Worm (Caenorhabditis elegans) whole organism, L4 larva: Measurements from ENCODE around the gene flp-23.

ENCODE experiments used
- D1046.2 ChIP-seq: fragments of 200-800 bp; sonication (Bioruptor generic); IDR thresholded peaks from 2 replicates; pipeline ENCODE4 v1.3.6; 2022; ENCODE audit warnings: missing genetic modification characterization, missing compliant biosample characterization
- F10B5.3 ChIP-seq: sonication (generic microtip); optimal IDR thresholded peaks from 2 replicates; lab custom pipeline; 2016; ENCODE audit warnings: mild to moderate bottlenecking, missing genetic modification characterization, missing compliant biosample characterization
- F44E2.7 ChIP-seq: fragments of 200-800 bp; sonication (Bioruptor generic); IDR thresholded peaks from 2 replicates; pipeline ENCODE4 v2.1.2; 2022; ENCODE audit warnings: missing genetic modification characterization, missing compliant biosample characterization
- T20F7.1 ChIP-seq: fragments of 200-800 bp; sonication (Bioruptor generic); optimal IDR thresholded peaks from 2 replicates; lab custom pipeline; 2018; ENCODE audit warnings: mild to moderate bottlenecking, missing genetic modification characterization, missing compliant biosample characterization
- T26A8.4 ChIP-seq: fragments of 200-800 bp; sonication (Bioruptor generic); IDR thresholded peaks from 2 replicates; pipeline ENCODE4 v1.3.6; 2022; ENCODE audit warnings: missing genetic modification characterization, missing compliant biosample characterization
- ZK337.2 ChIP-seq: fragments of 200-800 bp; sonication (Bioruptor generic); IDR thresholded peaks from 2 replicates; pipeline ENCODE4 v1.3.6; 2022; ENCODE audit warnings: missing genetic modification reagents, missing genetic modification characterization, missing compliant biosample characterization
- ZK546.5 ChIP-seq, 2 experiments: sonication (generic microtip); optimal IDR thresholded peaks; 2 replicates each; lab custom pipeline; 2017; ENCODE audit warnings: missing biosample characterization in 2 of 2, missing genetic modification characterization in 2 of 2
- aha-1 ChIP-seq: fragments of 150-350 bp; peaks from one replicate; lab custom pipeline; 2014; ENCODE audit warnings: missing biosample characterization, missing genetic modification characterization
- aly-2 ChIP-seq: sonication (generic microtip); optimal IDR thresholded peaks from 2 replicates; lab custom pipeline; 2018; ENCODE audit warnings: missing biosample characterization, missing genetic modification characterization
- ceh-20 ChIP-seq: fragments of 200-800 bp; sonication (Bioruptor generic); IDR thresholded peaks from 2 replicates; pipeline ENCODE4 v1.3.6; 2022; ENCODE audit warnings: missing genetic modification reagents, missing genetic modification characterization, missing compliant biosample characterization
- ceh-44 ChIP-seq: fragments of 200-800 bp; sonication (Bioruptor generic); IDR thresholded peaks from 2 replicates; pipeline ENCODE4 v1.3.6; 2022; ENCODE audit warnings: missing genetic modification reagents, missing genetic modification characterization, missing compliant biosample characterization
- ceh-62 ChIP-seq: sonication (generic microtip); optimal IDR thresholded peaks from 2 replicates; lab custom pipeline; 2017; ENCODE audit warnings: missing biosample characterization, missing genetic modification characterization
- cey-2 ChIP-seq: sonication (generic microtip); optimal IDR thresholded peaks from 3 replicates; lab custom pipeline; 2017; ENCODE audit warnings: missing genetic modification characterization, mild to moderate bottlenecking, missing compliant biosample characterization, antibody characterized with exemption, borderline replicate concordance; ENCODE audit not compliant: insufficient read depth
- daf-16 ChIP-seq, 3 experiments: sonication (generic microtip); optimal IDR thresholded peaks; 2 replicates each; lab custom pipeline; 2016 to 2017; ENCODE audit warnings: missing genetic modification characterization in 3 of 3, missing genetic modification reagents in 3 of 3, mild to moderate bottlenecking in 2 of 3, missing compliant biosample characterization in 2 of 3, missing biosample characterization in 1 of 3, moderate library complexity in 1 of 3
- daf-19 ChIP-seq: fragments of 200-800 bp; sonication (Bioruptor generic); conservative IDR thresholded peaks from 2 replicates; pipeline ENCODE4 v1.3.6; 2022; ENCODE audit warnings: missing genetic modification characterization, missing compliant biosample characterization
- daf-8 ChIP-seq: fragments of 200-800 bp; sonication (Bioruptor generic); IDR thresholded peaks from 2 replicates; pipeline ENCODE4 v1.3.6; 2022; ENCODE audit warnings: missing genetic modification characterization, missing compliant biosample characterization
- dmd-8 ChIP-seq: fragments of 200-800 bp; sonication (Bioruptor generic); IDR thresholded peaks from 2 replicates; pipeline ENCODE4 v1.3.6; 2022; ENCODE audit warnings: missing genetic modification characterization, missing compliant biosample characterization
- dmd-9 ChIP-seq: fragments of 200-800 bp; sonication (Bioruptor generic); IDR thresholded peaks from 2 replicates; pipeline ENCODE4 v1.3.6; 2022; ENCODE audit warnings: missing genetic modification reagents, missing genetic modification characterization, missing compliant biosample characterization
- egl-27 ChIP-seq: sonication (generic microtip); optimal IDR thresholded peaks from 3 replicates; lab custom pipeline; 2017; ENCODE audit warnings: missing biosample characterization, missing genetic modification reagents, missing genetic modification characterization
- egl-43 ChIP-seq: fragments of 200-800 bp; sonication (Bioruptor generic); IDR thresholded peaks from 2 replicates; pipeline ENCODE4 v1.3.6; 2022; ENCODE audit warnings: missing genetic modification reagents, missing genetic modification characterization, missing compliant biosample characterization
- hlh-11 ChIP-seq: fragments of 200-800 bp; sonication (Bioruptor generic); optimal IDR thresholded peaks from 2 replicates; lab custom pipeline; 2018; ENCODE audit warnings: mild to moderate bottlenecking, missing genetic modification characterization, missing compliant biosample characterization
- hlh-30 ChIP-seq: sonication (generic microtip); optimal IDR thresholded peaks from 2 replicates; lab custom pipeline; 2017; ENCODE audit warnings: antibody characterized with exemption, mild to moderate bottlenecking, missing genetic modification characterization, missing compliant biosample characterization; ENCODE audit not compliant: insufficient read depth
- lim-7 ChIP-seq: fragments of 200-800 bp; sonication (Bioruptor generic); IDR thresholded peaks from 2 replicates; pipeline ENCODE4 v1.3.6; 2022; ENCODE audit warnings: missing genetic modification characterization, missing compliant biosample characterization
- lin-1 ChIP-seq: fragments of 200-800 bp; sonication (Bioruptor generic); IDR thresholded peaks from 2 replicates; pipeline ENCODE4 v1.3.6; 2022; ENCODE audit warnings: missing genetic modification reagents, missing genetic modification characterization, missing compliant biosample characterization
- lsy-2 ChIP-seq, 2 experiments: fragments of 150-350 bp in 1 of 2; sonication (generic microtip) in 1 of 2; optimal IDR thresholded peaks; 2 replicates each; lab custom pipeline; 2014 to 2017; ENCODE audit warnings: missing biosample characterization in 2 of 2, missing genetic modification characterization in 2 of 2
- madf-5 ChIP-seq, 2 experiments: fragments of 200-800 bp; sonication (Bioruptor generic); IDR thresholded peaks; 2 replicates each; pipeline ENCODE4 v1.3.6; 2022; ENCODE audit warnings: missing compliant biosample characterization in 2 of 2, missing genetic modification characterization in 2 of 2
- madf-9 ChIP-seq: fragments of 200-800 bp; sonication (Bioruptor generic); conservative IDR thresholded peaks from 2 replicates; pipeline ENCODE4 v1.3.6; 2022; ENCODE audit warnings: missing genetic modification reagents, missing genetic modification characterization, missing compliant biosample characterization
- mes-2 ChIP-seq: sonication (generic microtip); optimal IDR thresholded peaks from 2 replicates; lab custom pipeline; 2016; ENCODE audit warnings: missing genotype, mild to moderate bottlenecking, missing genetic modification characterization, missing compliant biosample characterization; ENCODE audit not compliant: poor library complexity, severe bottlenecking
- mxl-2 ChIP-seq: fragments of 200-800 bp; sonication (Bioruptor generic); conservative IDR thresholded peaks from 2 replicates; pipeline ENCODE4 v1.3.6; 2022; ENCODE audit warnings: missing genetic modification reagents, missing genetic modification characterization, missing compliant biosample characterization
- mxl-3 ChIP-seq: fragments of 200-800 bp; sonication (Bioruptor generic); optimal IDR thresholded peaks from 2 replicates; lab custom pipeline; 2018; ENCODE audit warnings: mild to moderate bottlenecking, missing genetic modification characterization, missing compliant biosample characterization
- nhr-102 ChIP-seq: sonication (generic microtip); optimal IDR thresholded peaks from 2 replicates; lab custom pipeline; 2016; ENCODE audit warnings: mild to moderate bottlenecking, missing genetic modification characterization, moderate library complexity, missing compliant biosample characterization
- nhr-111 ChIP-seq: fragments of 200-800 bp; sonication (Bioruptor generic); optimal IDR thresholded peaks from 2 replicates; lab custom pipeline; 2018; ENCODE audit warnings: mild to moderate bottlenecking, missing genetic modification characterization, missing compliant biosample characterization
- nhr-25 ChIP-seq: sonication (generic microtip); optimal IDR thresholded peaks from 2 replicates; lab custom pipeline; 2017; ENCODE audit warnings: missing genetic modification characterization, mild to moderate bottlenecking, missing compliant biosample characterization, antibody characterized with exemption, moderate library complexity, borderline replicate concordance; ENCODE audit not compliant: insufficient read depth
- nhr-42 ChIP-seq: fragments of 200-800 bp; sonication (Bioruptor generic); IDR thresholded peaks from 2 replicates; pipeline ENCODE4 v1.3.6; 2022; ENCODE audit warnings: missing genetic modification characterization, missing compliant biosample characterization
- php-3 ChIP-seq: fragments of 200-800 bp; sonication (Bioruptor generic); IDR thresholded peaks from 2 replicates; pipeline ENCODE4 v1.3.6; 2022; ENCODE audit warnings: missing genetic modification reagents, missing genetic modification characterization, missing compliant biosample characterization
- rbr-2 ChIP-seq: sonication (generic microtip); optimal IDR thresholded peaks from 2 replicates; lab custom pipeline; 2016; ENCODE audit warnings: missing genotype, missing genetic modification characterization, missing compliant biosample characterization
- saeg-2 ChIP-seq: fragments of 200-800 bp; sonication (Bioruptor generic); IDR thresholded peaks from 2 replicates; pipeline ENCODE4 v1.3.6; 2022; ENCODE audit warnings: missing genetic modification reagents, missing genetic modification characterization, missing compliant biosample characterization
- sdz-12 ChIP-seq: fragments of 200-800 bp; sonication (Bioruptor generic); optimal IDR thresholded peaks from 2 replicates; lab custom pipeline; 2018; ENCODE audit warnings: mild to moderate bottlenecking, missing genetic modification characterization, missing compliant biosample characterization
- set-16 ChIP-seq: fragments of 200-800 bp; sonication (Bioruptor generic); IDR thresholded peaks from 2 replicates; pipeline ENCODE4 v1.3.6; 2022; ENCODE audit warnings: missing genetic modification reagents, missing genetic modification characterization, missing compliant biosample characterization
- skn-1 ChIP-seq: fragments of 150-350 bp; optimal IDR thresholded peaks from 2 replicates; lab custom pipeline; 2014; ENCODE audit warnings: missing biosample characterization, missing genetic modification characterization
- snpc-1.2 ChIP-seq: fragments of 200-800 bp; sonication (Bioruptor generic); IDR thresholded peaks from 2 replicates; pipeline ENCODE4 v1.3.6; 2022; ENCODE audit warnings: missing genetic modification reagents, missing genetic modification characterization, missing compliant biosample characterization
- snpc-4 ChIP-seq: fragments of 150-350 bp; optimal IDR thresholded peaks from 2 replicates; lab custom pipeline; 2014; ENCODE audit warnings: missing biosample characterization, missing genetic modification characterization
- spr-3 ChIP-seq: fragments of 200-800 bp; sonication (Bioruptor generic); optimal IDR thresholded peaks from 2 replicates; lab custom pipeline; 2018; ENCODE audit warnings: mild to moderate bottlenecking, missing genetic modification characterization, missing compliant biosample characterization
- tag-97 ChIP-seq: fragments of 200-800 bp; sonication (Bioruptor generic); IDR thresholded peaks from 2 replicates; pipeline ENCODE4 v1.3.6; 2022; ENCODE audit warnings: missing genetic modification characterization, missing compliant biosample characterization
- zip-11 ChIP-seq: fragments of 200-800 bp; sonication (Bioruptor generic); IDR thresholded peaks from 2 replicates; pipeline ENCODE4 v1.3.6; 2022; ENCODE audit warnings: missing genetic modification characterization, missing compliant biosample characterization
- ztf-11 ChIP-seq: fragments of 150-350 bp; optimal IDR thresholded peaks from 2 replicates; lab custom pipeline; 2014; ENCODE audit warnings: missing biosample characterization, missing genetic modification characterization
- ztf-7 ChIP-seq: fragments of 150-350 bp; optimal IDR thresholded peaks from 2 replicates; lab custom pipeline; 2014; ENCODE audit warnings: missing biosample characterization, missing genetic modification characterization

Gene flp-23

DNA sequence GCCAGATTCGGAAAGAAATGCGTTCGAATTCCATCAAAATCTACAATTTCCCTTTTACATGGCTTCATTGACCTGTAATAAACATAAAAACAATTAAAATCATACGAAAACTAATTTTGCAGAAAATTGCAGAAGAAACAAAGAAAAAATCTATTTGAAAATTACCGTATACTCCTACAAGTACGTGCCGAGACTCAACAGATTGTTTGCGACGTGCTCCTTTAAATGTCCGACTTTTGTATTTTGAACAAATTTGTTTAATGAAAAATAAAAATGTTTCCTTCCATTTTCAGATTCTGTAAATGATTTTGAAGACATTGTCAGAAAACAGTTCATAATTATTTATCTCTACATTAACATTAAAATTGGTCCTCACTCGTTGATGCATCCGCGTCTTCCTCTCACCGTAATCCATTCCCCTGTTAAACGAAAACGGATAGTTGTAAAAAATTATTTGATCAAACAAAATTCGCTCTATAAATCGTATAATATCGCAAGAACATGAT lies 24.5 kb downstream of the flp-23 start, which contains the start of gene pgl-2:
pgl-2 (minus strand) TSS at position 456 of the 506 bp plus-strand sequence.
- TF ChIP-seq T26A8.4 (0 out of 2 replicates have a peak, but pooled peaks have one; percentile 33), snpc-1.2 (no peak), lsy-2 (tag; optimal IDR thresholded peaks at IDR 0.05; lab: Kevin White, UChicago) (peak in 1 of 2 experiments; percentile 55)

DNA sequence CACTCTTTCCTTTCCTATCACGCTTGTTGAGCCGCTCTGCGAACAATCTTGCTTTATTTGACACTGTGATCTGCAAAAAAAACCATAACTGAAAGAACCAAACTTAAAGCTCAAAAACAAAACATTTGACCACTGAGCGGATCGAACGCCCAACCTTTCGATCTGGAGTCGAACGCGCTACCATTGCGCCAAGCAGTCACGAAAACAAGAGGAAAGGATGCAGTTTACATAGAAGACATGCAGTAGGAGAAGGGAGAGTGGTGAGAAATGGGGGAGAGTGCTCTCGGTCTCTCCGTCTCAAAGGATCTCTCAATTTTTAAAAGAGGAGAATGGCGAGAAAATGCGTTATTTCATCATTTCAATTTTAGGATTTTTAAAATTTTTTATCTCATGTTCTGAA lies 27.8 kb downstream of the flp-23 start:
- peak; percentile 92 for TF ChIP-seq lin-1 (GFP tag; lab: Robert Waterston, UW)
- no peak for TF ChIP-seq daf-8
- TF ChIP-seq nhr-111 (GFP tag; lab: Kevin White, UChicago) = peak; percentile 77
- TF ChIP-seq saeg-2 = 0 out of 2 replicates have a peak, but pooled peaks have one; percentile 7
- peak; percentile 78 for TF ChIP-seq ZK337.2 (GFP tag; lab: Robert Waterston, UW)
- peak; percentile 74; the same call in 1 of the 2 replicates for TF ChIP-seq F44E2.7
- TF ChIP-seq dmd-9 (GFP tag; lab: Robert Waterston, UW) = peak; percentile 71; the same call in 1 of the 2 replicates
- peak; percentile 72 for TF ChIP-seq php-3
- TF ChIP-seq hlh-30 (tag; lab: Kevin White, UChicago) = peak; percentile 72
- TF ChIP-seq aha-1 (tag; lab: Kevin White, UChicago) = peak; percentile 84
- no peak for TF ChIP-seq nhr-25 (tag; lab: Kevin White, UChicago)
- no peak for TF ChIP-seq cey-2 (tag; lab: Kevin White, UChicago)
- peak; percentile 86 to 89; a peak in 3 of 4 replicates for TF ChIP-seq madf-5 (GFP tag; IDR thresholded peaks at IDR 0.05; lab: Robert Waterston, UW)
- peak; percentile 79 for TF ChIP-seq mxl-2 (GFP tag; lab: Robert Waterston, UW)
- peak; percentile 82 for TF ChIP-seq mes-2 (tag; lab: Kevin White, UChicago)
- TF ChIP-seq spr-3 (GFP tag; lab: Kevin White, UChicago) = peak; percentile 54
- peak; percentile 61 for TF ChIP-seq aly-2 (tag; lab: Kevin White, UChicago)
- TF ChIP-seq rbr-2 (tag; lab: Kevin White, UChicago) = peak; percentile 72
- TF ChIP-seq daf-16 (GFP tag; optimal IDR thresholded peaks at IDR 0.05; lab: Kevin White, UChicago) = peak; percentile 51 to 90
- TF ChIP-seq daf-16 (tag; optimal IDR thresholded peaks at IDR 0.05; lab: Kevin White, UChicago) = peak; percentile 53
- TF ChIP-seq set-16 (GFP tag; lab: Robert Waterston, UW) = peak; percentile 29; the same call in 1 of the 2 replicates
- TF ChIP-seq zip-11 = 0 out of 2 replicates have a peak, but pooled peaks have one; percentile 36
- peak; percentile 91 for TF ChIP-seq madf-9 (GFP tag; lab: Robert Waterston, UW)
- peak; percentile 74; the same call in 1 of the 2 replicates for TF ChIP-seq ceh-44 (GFP tag; lab: Robert Waterston, UW)
- peak; percentile 72 for TF ChIP-seq daf-19 (GFP tag; lab: Robert Waterston, UW)
- TF ChIP-seq mxl-3 = peak; percentile 62
- peak; percentile 81 for TF ChIP-seq ztf-7 (tag; lab: Kevin White, UChicago)
- peak; percentile 73 for TF ChIP-seq T20F7.1
- TF ChIP-seq ztf-11 (tag; lab: Kevin White, UChicago) = no peak
- no peak for TF ChIP-seq skn-1 (tag; lab: Kevin White, UChicago)
- TF ChIP-seq nhr-42 (GFP tag; lab: Robert Waterston, UW) = peak; percentile 87
- TF ChIP-seq ceh-20 (GFP tag; lab: Robert Waterston, UW) = peak; percentile 85
- TF ChIP-seq snpc-4 (tag; lab: Kevin White, UChicago) = no peak
- no peak for TF ChIP-seq D1046.2 (GFP tag; lab: Robert Waterston, UW)
- TF ChIP-seq nhr-102 (tag; lab: Kevin White, UChicago) = peak; percentile 75
- no peak for TF ChIP-seq ZK546.5 (tag; optimal IDR thresholded peaks at IDR 0.05; lab: Kevin White, UChicago)
- TF ChIP-seq lim-7 (GFP tag; lab: Robert Waterston, UW) = peak; percentile 97
- peak; percentile 95 for TF ChIP-seq dmd-8
- no peak for TF ChIP-seq ceh-62 (tag; lab: Kevin White, UChicago)
- TF ChIP-seq tag-97 (GFP tag; lab: Robert Waterston, UW) = no peak
- peak; percentile 84 for TF ChIP-seq sdz-12 (GFP tag; lab: Kevin White, UChicago)
- peak; percentile 97 for TF ChIP-seq egl-43 (GFP tag; lab: Robert Waterston, UW)
- TF ChIP-seq F10B5.3 (tag; lab: Kevin White, UChicago) = peak; percentile 3
- TF ChIP-seq egl-27 (tag; lab: Kevin White, UChicago) = no peak
- peak; percentile 46 for TF ChIP-seq hlh-11
